Fruit fly (Drosophila melanogaster): ENCODE measurements around the gene CG32086.

The CG32086 gene

dm6 chr3L:11533704-11534319, 50.1 kb downstream of the CG32086 start:
- TF ChIP-seq Lpt (GFP tag; optimal IDR thresholded peaks at IDR 0.05) (no peak), Blimp-1 (GFP tag; optimal IDR thresholded peaks at IDR 0.05) (no peak), vri (GFP tag; optimal IDR thresholded peaks at IDR 0.05) (no peak), dsx (GFP tag; optimal IDR thresholded peaks at IDR 0.05; ENCODE audit: poor library complexity, severe bottlenecking) (no peak), Hr38 (GFP tag; optimal IDR thresholded peaks at IDR 0.05) (no peak), Gug (GFP tag; IDR thresholded peaks at IDR 0.05) (no peak), Eip75B (GFP tag; optimal IDR thresholded peaks at IDR 0.05) (peak; percentile 43), svp (GFP tag) (peak; percentile 77), CG8632 (GFP tag; optimal IDR thresholded peaks at IDR 0.05) (peak; percentile 54), OdsH (GFP tag; optimal IDR thresholded peaks at IDR 0.05) (peak; percentile 42), CG8319 (GFP tag; optimal IDR thresholded peaks at IDR 0.05) (peak; percentile 4), esn (GFP tag; optimal IDR thresholded peaks at IDR 0.05) (peak; percentile 73), CG15336 (GFP tag; IDR thresholded peaks at IDR 0.05) (peak; percentile 35; the same call in 1 of the 2 replicates), Hr39 (GFP tag; optimal IDR thresholded peaks at IDR 0.05) (peak; percentile 71), Sox15 (GFP tag; optimal IDR thresholded peaks at IDR 0.05) (no peak), CG11294 (GFP tag; IDR thresholded peaks at IDR 0.05) (no peak), CG4318 (GFP tag; optimal IDR thresholded peaks at IDR 0.05) (peak; percentile 10), acj6 (GFP tag; optimal IDR thresholded peaks at IDR 0.05) (peak; percentile 46), fd85E (GFP tag; optimal IDR thresholded peaks at IDR 0.05) (no peak), Hr4 (GFP tag; optimal IDR thresholded peaks at IDR 0.05) (peak; percentile 56), topi (GFP tag; optimal IDR thresholded peaks at IDR 0.05) (peak; percentile 65), Ets21C (GFP tag; optimal IDR thresholded peaks at IDR 0.05) (peak; percentile 47), CG16779 (tag; optimal IDR thresholded peaks at IDR 0.05) (no peak), net (GFP tag; optimal IDR thresholded peaks at IDR 0.05) (peak; percentile 19), lz (GFP tag; optimal IDR thresholded peaks at IDR 0.05) (peak; percentile 60), CG9139 (GFP tag; optimal IDR thresholded peaks at IDR 0.05) (no peak), eg (GFP tag; IDR thresholded peaks at IDR 0.05) (no peak), spab (GFP tag; optimal IDR thresholded peaks at IDR 0.05) (no peak), Met (GFP tag; optimal IDR thresholded peaks at IDR 0.05) (peak; percentile 61), CG11902 (GFP tag; optimal IDR thresholded peaks at IDR 0.05) (no peak), CG3919 (GFP tag; optimal IDR thresholded peaks at IDR 0.05) (peak; percentile 22), CG31627 (GFP tag; optimal IDR thresholded peaks at IDR 0.05) (peak; percentile 68), CG34406 (GFP tag; optimal IDR thresholded peaks at IDR 0.05) (peak; percentile 44), CG6792 (GFP tag; optimal IDR thresholded peaks at IDR 0.05) (peak; percentile 33), achi (GFP tag; optimal IDR thresholded peaks at IDR 0.05) (peak; percentile 43), dac (GFP tag; optimal IDR thresholded peaks at IDR 0.05) (peak; percentile 19), salr (GFP tag; optimal IDR thresholded peaks at IDR 0.05) (peak in 1 of 2 experiments; percentile 13), CG8119 (GFP tag; IDR thresholded peaks at IDR 0.05) (peak; percentile 37; the same call in 2 of the 3 replicates), CG11762 (GFP tag; optimal IDR thresholded peaks at IDR 0.05; ENCODE audit: insufficient read depth) (peak; percentile 26), Ets96B (tag; optimal IDR thresholded peaks at IDR 0.05) (no peak), pdm3 (GFP tag; optimal IDR thresholded peaks at IDR 0.05) (peak; percentile 69), CG6854 (GFP tag; optimal IDR thresholded peaks at IDR 0.05) (no peak), Sox14 (GFP tag; optimal IDR thresholded peaks at IDR 0.05) (peak; percentile 47), cyc (GFP tag; optimal IDR thresholded peaks at IDR 0.05) (peak; percentile 25), fkh (GFP tag; optimal IDR thresholded peaks at IDR 0.05) (no peak), Sox102F (GFP tag; optimal IDR thresholded peaks at IDR 0.05) (peak; percentile 55), CG32006 (GFP tag; optimal IDR thresholded peaks at IDR 0.05) (peak; percentile 59), CG6163 (GFP tag; IDR thresholded peaks at IDR 0.05) (no peak), Smox (GFP tag; optimal IDR thresholded peaks at IDR 0.05) (peak; percentile 61), Eip78C (GFP tag) (peak; percentile 79)
